Worm (Caenorhabditis elegans): ENCODE data around the gene DH11.2.

The DH11.2 gene

DNA sequence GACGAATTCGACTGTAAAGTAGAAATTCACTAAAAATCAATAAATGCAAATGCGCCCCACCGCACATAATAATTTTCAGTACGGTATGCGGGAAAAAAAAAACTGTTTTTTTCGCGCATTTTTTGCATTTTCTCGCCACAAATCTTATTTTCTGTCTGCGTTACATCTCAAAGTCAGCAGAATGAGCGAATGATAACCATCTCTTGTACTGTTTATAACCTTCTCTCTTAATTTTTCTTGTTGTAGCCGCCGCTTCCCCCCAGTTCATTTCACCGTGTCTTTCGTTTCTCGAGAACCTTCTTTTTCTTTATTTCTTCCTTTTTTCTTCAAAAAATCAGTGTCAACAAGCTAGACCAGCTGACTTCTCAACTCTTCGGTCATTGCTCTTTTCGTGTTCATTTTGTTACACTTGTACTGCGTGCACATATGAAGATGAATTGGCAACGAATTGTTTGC, 2.9 kb downstream of the DH11.2 start:
- no peak for TF ChIP-seq unc-62 (GFP tag; optimal IDR thresholded peaks at IDR 0.05)

- TF ChIP-seq unc-62 (GFP tag; optimal IDR thresholded peaks at IDR 0.05) = no peak
Measured at ce11 chrII:8016167-8016566, 3.6 kb downstream of the DH11.2 start.

DNA sequence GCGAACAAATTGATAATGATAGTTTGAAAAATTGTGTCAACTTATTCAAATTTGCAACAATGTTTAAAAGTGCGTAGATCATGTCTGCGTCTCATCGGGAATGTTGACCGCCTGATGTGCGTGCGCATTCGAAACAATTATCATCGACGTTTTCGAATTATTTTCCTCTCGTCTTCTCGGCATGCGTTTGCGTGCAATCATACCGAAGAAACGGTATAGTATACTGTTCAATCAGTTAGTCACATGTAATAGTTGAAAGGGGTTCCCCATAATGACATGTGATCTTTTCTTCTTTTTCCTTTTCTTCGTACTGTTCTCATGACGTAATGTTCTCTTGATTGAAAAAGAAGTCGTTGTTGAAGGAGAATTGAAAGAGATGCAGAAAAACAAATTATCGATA, 4.1 kb downstream of the DH11.2 start:
- TF ChIP-seq unc-62 (GFP tag; optimal IDR thresholded peaks at IDR 0.05) = no peak

ce11 chrII:8017380-8017779, 4.8 kb downstream of the DH11.2 start, which contains the start of gene zyg-11:
Gene zyg-11, plus strand, starts transcription at chrII:8017680.
- TF ChIP-seq unc-62 (GFP tag; optimal IDR thresholded peaks at IDR 0.05) = no peak

- TF ChIP-seq unc-62 (GFP tag; optimal IDR thresholded peaks at IDR 0.05) = no peak
Measured at ce11 chrII:8020580-8021044, 8.0 kb downstream of the DH11.2 start.

ce11 chrII:8022461-8022860, 9.8 kb downstream of the DH11.2 start, which contains the start of gene hda-2:
Gene hda-2, minus strand, starts transcription at chrII:8022561.
- no peak for TF ChIP-seq unc-62 (GFP tag; optimal IDR thresholded peaks at IDR 0.05)

ce11 chrII:8027663-8028062, 15.0 kb downstream of the DH11.2 start, which contains the start of gene swsn-7:
Gene swsn-7, minus strand, starts transcription at chrII:8027763.
- TF ChIP-seq unc-62 (GFP tag; optimal IDR thresholded peaks at IDR 0.05) = no peak

- no peak for TF ChIP-seq unc-62 (GFP tag; optimal IDR thresholded peaks at IDR 0.05)
Measured at ce11 chrII:8028246-8028694, 15.7 kb downstream of the DH11.2 start.

ce11 chrII:8028730-8029129, 16.1 kb downstream of the DH11.2 start:
- no peak for TF ChIP-seq unc-62 (GFP tag; optimal IDR thresholded peaks at IDR 0.05)

DNA sequence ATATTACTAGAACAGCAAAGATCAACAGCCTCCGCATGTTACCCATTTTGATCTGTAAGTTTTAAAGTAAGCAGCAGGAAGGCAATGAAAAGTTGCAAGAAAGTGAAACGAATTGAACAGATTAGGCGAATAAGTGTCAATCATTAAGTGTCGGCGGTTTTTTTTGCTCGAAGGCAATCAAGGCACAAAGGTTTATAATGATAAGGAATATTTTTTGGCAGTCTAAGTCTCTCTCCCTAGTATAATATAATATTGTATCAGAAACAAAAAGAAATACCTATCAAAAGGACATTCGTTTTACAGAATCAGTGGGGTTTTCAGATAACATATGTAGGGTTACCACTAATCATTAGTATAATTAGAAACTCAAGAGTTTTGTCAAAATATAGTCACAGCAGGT, 20.0 kb downstream of the DH11.2 start, which contains the start of gene nrf-6:
Gene nrf-6, minus strand, starts transcription at position 52 of the 400 bp plus-strand sequence.
- no peak for TF ChIP-seq unc-62 (GFP tag; optimal IDR thresholded peaks at IDR 0.05)

ce11 chrII:8034008-8034407, 21.4 kb downstream of the DH11.2 start:
- TF ChIP-seq unc-62 (GFP tag; optimal IDR thresholded peaks at IDR 0.05) = no peak

- no peak for TF ChIP-seq unc-62 (GFP tag; optimal IDR thresholded peaks at IDR 0.05)
Measured at ce11 chrII:8034617-8035016, 22.0 kb downstream of the DH11.2 start.

- TF ChIP-seq unc-62 (GFP tag; optimal IDR thresholded peaks at IDR 0.05) = no peak
Measured at ce11 chrII:8035667-8036066, 23.1 kb downstream of the DH11.2 start, which contains the start of gene sap-49. Gene sap-49, minus strand, starts transcription at chrII:8035767.

ce11 chrII:8037246-8037645, 24.6 kb downstream of the DH11.2 start, which contains the start of gene arp-6:
Gene arp-6, minus strand, starts transcription at chrII:8037346.
- no peak for TF ChIP-seq unc-62 (GFP tag; optimal IDR thresholded peaks at IDR 0.05)

DNA sequence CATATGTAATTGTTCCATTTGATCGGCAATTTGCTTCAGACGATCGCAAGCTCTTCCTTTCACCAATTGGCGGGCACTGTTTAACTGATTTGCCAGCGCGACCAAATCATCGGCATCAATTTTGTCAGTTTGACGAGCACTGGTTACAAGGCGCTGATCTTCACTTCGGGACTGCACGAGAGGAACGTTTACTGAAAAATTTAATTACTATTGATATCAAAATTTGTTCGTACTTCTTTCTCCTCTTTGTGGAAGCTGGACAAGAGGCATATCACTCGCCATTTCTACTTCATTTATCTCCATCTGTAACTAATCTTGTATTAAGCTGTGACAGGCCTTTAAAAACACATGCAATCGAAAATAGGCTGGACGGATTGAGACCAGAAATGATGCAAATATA, 25.2 kb downstream of the DH11.2 start, which contains the start of gene C08B11.9:
Gene C08B11.9, minus strand, starts transcription at position 307 of the 400 bp plus-strand sequence.
- TF ChIP-seq unc-62 (GFP tag; optimal IDR thresholded peaks at IDR 0.05) = no peak

DNA sequence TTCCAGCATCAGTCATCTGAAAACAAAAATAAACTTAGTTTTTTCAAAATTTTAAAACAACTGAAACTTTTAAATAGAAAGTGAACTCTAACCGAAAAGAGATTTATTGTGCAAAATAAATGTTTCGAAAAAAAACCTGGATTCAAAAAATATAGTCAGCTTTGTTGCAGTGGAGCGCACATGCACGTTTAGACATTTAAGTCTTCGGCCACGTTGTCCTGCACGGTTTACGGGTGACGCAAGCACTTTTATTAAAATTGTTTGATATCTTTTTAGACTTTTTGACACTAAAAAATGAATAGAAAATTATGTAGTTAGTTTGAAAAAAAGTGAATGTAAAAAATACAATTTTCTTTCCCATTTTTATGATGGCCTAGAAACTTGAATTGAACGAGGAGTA, 26.8 kb downstream of the DH11.2 start, which contains the start of the genes ubh-4 and algn-6:
Gene ubh-4, minus strand, starts transcription at position 182 of the 400 bp plus-strand sequence.
Gene algn-6, plus strand, starts transcription at position 387 of the 400 bp plus-strand sequence.
- no peak for TF ChIP-seq unc-62 (GFP tag; optimal IDR thresholded peaks at IDR 0.05)

DNA sequence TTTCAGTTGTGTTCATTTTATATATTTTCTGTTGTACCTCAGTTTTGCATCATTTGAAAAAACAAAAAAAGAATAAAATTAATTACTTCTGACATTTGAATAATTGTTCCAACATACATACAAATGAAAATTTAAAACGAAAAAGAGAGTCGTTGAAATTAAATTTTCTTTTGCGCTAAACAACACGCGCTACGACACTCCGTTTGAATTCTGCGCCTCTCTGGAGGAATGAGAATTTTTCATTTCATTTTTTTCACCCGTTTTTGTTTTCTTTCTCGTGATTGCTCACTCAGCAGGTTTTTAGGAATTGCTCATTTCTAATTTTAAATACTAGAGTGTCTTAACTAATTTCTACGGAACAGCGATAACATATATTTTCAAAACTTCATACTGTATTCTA, 29.0 kb downstream of the DH11.2 start:
- TF ChIP-seq unc-62 (GFP tag; optimal IDR thresholded peaks at IDR 0.05) = no peak
